Fruit fly (Drosophila melanogaster) whole organism, embryonic: ENCODE data around the gene CG31819.

ENCODE experiments used
- Antp ChIP-seq: fragments of 200-800 bp; sonication (Bioruptor generic); optimal IDR thresholded peaks from 3 replicates; lab custom pipeline; 2016; ENCODE audit warnings: missing biosample characterization, missing genetic modification characterization
- Atf-2 ChIP-seq: fragments of 200-800 bp; sonication (Bioruptor generic); optimal IDR thresholded peaks from 2 replicates; lab custom pipeline; 2016; ENCODE audit warnings: missing biosample characterization, missing genetic modification characterization
- B-H2 ChIP-seq: fragments of 200-800 bp; sonication (Bioruptor generic); optimal IDR thresholded peaks from 2 replicates; lab custom pipeline; 2018; ENCODE audit warnings: missing biosample characterization, mild to moderate bottlenecking, missing genetic modification characterization
- CG1024 ChIP-seq: fragments of 200-800 bp; sonication (Bioruptor generic); IDR thresholded peaks from 2 replicates; pipeline ENCODE4 v1.3.6; 2022; ENCODE audit warnings: missing biosample characterization, missing genetic modification characterization
- CG10366 ChIP-seq: fragments of 200-800 bp; sonication (Bioruptor generic); IDR thresholded peaks from 2 replicates; pipeline ENCODE4 v1.3.6; 2022; ENCODE audit warnings: missing biosample characterization, missing genetic modification characterization
- CG10565 ChIP-seq: fragments of 200-800 bp; sonication (Bioruptor generic); optimal IDR thresholded peaks from 3 replicates; lab custom pipeline; 2016; ENCODE audit warnings: missing biosample characterization, mild to moderate bottlenecking, missing genetic modification characterization
- CG10654 ChIP-seq: fragments of 200-800 bp; sonication (Bioruptor generic); optimal IDR thresholded peaks from 2 replicates; lab custom pipeline; 2016; ENCODE audit warnings: missing biosample characterization, missing genetic modification characterization
- CG2875 ChIP-seq: fragments of 200-800 bp; sonication (Bioruptor generic); optimal IDR thresholded peaks from 2 replicates; lab custom pipeline; 2017; ENCODE audit warnings: missing biosample characterization, mild to moderate bottlenecking, missing genetic modification characterization, missing genetic modification reagents
- CG3065 ChIP-seq: fragments of 200-800 bp; sonication (Bioruptor generic); optimal IDR thresholded peaks from 2 replicates; lab custom pipeline; 2016; ENCODE audit warnings: missing biosample characterization, missing genetic modification characterization
- CG31224 ChIP-seq: fragments of 200-800 bp; sonication (Bioruptor generic); IDR thresholded peaks from 2 replicates; pipeline ENCODE4 v1.3.6; 2022; ENCODE audit warnings: missing biosample characterization, missing genetic modification characterization
- CG31441 ChIP-seq: fragments of 200-800 bp; sonication (Bioruptor generic); IDR thresholded peaks from 2 replicates; pipeline ENCODE4 v1.3.6; 2022; ENCODE audit warnings: missing biosample characterization, missing genetic modification characterization
- CG34224 ChIP-seq: fragments of 200-800 bp; sonication (Bioruptor generic); IDR thresholded peaks from 3 replicates; pipeline ENCODE4 v1.3.6; 2022; ENCODE audit warnings: missing biosample characterization, missing genetic modification characterization; ENCODE audit not compliant: partially characterized antibody
- CG3847 ChIP-seq: fragments of 200-800 bp; sonication (Bioruptor generic); IDR thresholded peaks from 2 replicates; pipeline ENCODE4 v1.3.6; 2022; ENCODE audit warnings: missing biosample characterization, missing genetic modification characterization
- CG3995 ChIP-seq: fragments of 200-800 bp; sonication (Bioruptor generic); optimal IDR thresholded peaks from 3 replicates; lab custom pipeline; 2016; ENCODE audit warnings: missing biosample characterization, missing genetic modification characterization
- CG4424 ChIP-seq: fragments of 200-800 bp; sonication (Bioruptor generic); optimal IDR thresholded peaks from 3 replicates; lab custom pipeline; 2016; ENCODE audit warnings: missing biosample characterization, missing genetic modification characterization
- CG6254 ChIP-seq: fragments of 200-800 bp; sonication (Bioruptor generic); optimal IDR thresholded peaks from 3 replicates; lab custom pipeline; 2017; ENCODE audit warnings: mild to moderate bottlenecking, missing biosample characterization, missing genetic modification reagents, missing genetic modification characterization
- CG9876 ChIP-seq: fragments of 200-800 bp; sonication (Bioruptor generic); optimal IDR thresholded peaks from 2 replicates; lab custom pipeline; 2016; ENCODE audit warnings: missing biosample characterization, missing genetic modification characterization
- Deaf1 ChIP-seq: fragments of 200-800 bp; optimal IDR thresholded peaks from 3 replicates; lab custom pipeline; 2019; ENCODE audit warnings: missing biosample characterization, mild to moderate bottlenecking, missing genetic modification characterization, moderate library complexity
- Fer1 ChIP-seq: fragments of 200-800 bp; sonication (Bioruptor generic); optimal IDR thresholded peaks from 2 replicates; lab custom pipeline; 2017; ENCODE audit warnings: missing biosample characterization, mild to moderate bottlenecking, missing genetic modification characterization
- Fer2 ChIP-seq: fragments of 200-800 bp; sonication (Bioruptor generic); optimal IDR thresholded peaks from 2 replicates; lab custom pipeline; 2018; ENCODE audit warnings: missing biosample characterization, mild to moderate bottlenecking, missing genetic modification characterization, moderate library complexity
- H2.0 ChIP-seq: fragments of 200-800 bp; sonication (Bioruptor generic); IDR thresholded peaks from 2 replicates; pipeline ENCODE4 v1.3.6; 2022; ENCODE audit warnings: missing biosample characterization, missing genetic modification characterization
- Hr39 ChIP-seq: fragments of >200 bp; optimal IDR thresholded peaks from 2 replicates; lab custom pipeline; 2017
- Hsf ChIP-seq: fragments of 200-800 bp; sonication (Bioruptor generic); optimal IDR thresholded peaks from 3 replicates; lab custom pipeline; 2016; ENCODE audit warnings: missing biosample characterization, missing genetic modification characterization
- Sry-β ChIP-seq: fragments of 200-800 bp; sonication (Bioruptor generic); optimal IDR thresholded peaks from 2 replicates; lab custom pipeline; 2018; ENCODE audit warnings: missing biosample characterization, mild to moderate bottlenecking, missing genetic modification characterization, moderate library complexity
- TFAM ChIP-seq: fragments of 200-800 bp; sonication (Bioruptor generic); optimal IDR thresholded peaks from 2 replicates; lab custom pipeline; 2017; ENCODE audit warnings: missing biosample characterization, missing genetic modification characterization, inconsistent platforms
- Usf ChIP-seq: fragments of 200-800 bp; sonication (Bioruptor generic); optimal IDR thresholded peaks from 2 replicates; lab custom pipeline; 2017; ENCODE audit warnings: missing genotype, missing biosample characterization, missing genetic modification characterization
- ac ChIP-seq: fragments of 200-800 bp; sonication (Bioruptor generic); optimal IDR thresholded peaks from 3 replicates; lab custom pipeline; 2017; ENCODE audit warnings: missing biosample characterization, mild to moderate bottlenecking, missing genetic modification characterization
- bcd ChIP-seq: fragments of 200-800 bp; sonication (Bioruptor generic); optimal IDR thresholded peaks from 2 replicates; lab custom pipeline; 2017; ENCODE audit warnings: missing biosample characterization, mild to moderate bottlenecking, missing genetic modification characterization
- caup ChIP-seq: fragments of 200-800 bp; sonication (Bioruptor generic); optimal IDR thresholded peaks from 3 replicates; lab custom pipeline; 2017; ENCODE audit warnings: missing biosample characterization, mild to moderate bottlenecking, missing genetic modification characterization, moderate library complexity; ENCODE audit not compliant: severe bottlenecking
- croc ChIP-seq: fragments of 200-800 bp; sonication (Bioruptor generic); conservative IDR thresholded peaks from 3 replicates; pipeline ENCODE4 v1.3.6; 2022; ENCODE audit warnings: missing biosample characterization, missing genetic modification characterization
- dpn ChIP-seq, 2 experiments: fragments of 200-800 bp; sonication (Bioruptor generic); optimal IDR thresholded peaks; 3 replicates each; lab custom pipeline; 2016; ENCODE audit warnings: missing biosample characterization in 2 of 2, missing genetic modification characterization in 2 of 2
- emc ChIP-seq: fragments of 200-800 bp; sonication (Bioruptor generic); optimal IDR thresholded peaks from 2 replicates; lab custom pipeline; 2016; ENCODE audit warnings: missing biosample characterization, missing genetic modification characterization
- exex ChIP-seq: fragments of 200-800 bp; sonication (Bioruptor generic); optimal IDR thresholded peaks from 4 replicates; lab custom pipeline; 2018; ENCODE audit warnings: missing biosample characterization, mild to moderate bottlenecking, missing genetic modification characterization, moderate library complexity
- fd64A ChIP-seq: fragments of 200-800 bp; sonication (Bioruptor generic); optimal IDR thresholded peaks from 3 replicates; lab custom pipeline; 2018; ENCODE audit warnings: missing biosample characterization, mild to moderate bottlenecking, missing genetic modification characterization
- gfzf ChIP-seq: fragments of 200-800 bp; sonication (Bioruptor generic); optimal IDR thresholded peaks from 2 replicates; lab custom pipeline; 2016; ENCODE audit warnings: missing biosample characterization, mild to moderate bottlenecking, missing genetic modification characterization, moderate library complexity
- her ChIP-seq: fragments of 200-800 bp; sonication (Bioruptor generic); optimal IDR thresholded peaks from 2 replicates; lab custom pipeline; 2016; ENCODE audit warnings: missing biosample characterization, missing genetic modification characterization
- hkb ChIP-seq, 2 experiments: fragments of 200-800 bp in 1 of 2; fragments of >200 bp in 1 of 2; sonication (Bioruptor generic) in 1 of 2; IDR thresholded peaks in 1 of 2; optimal IDR thresholded peaks in 1 of 2; 2 replicates each; pipeline versions ENCODE4 v1.3.6 to Lab custom; 2017 to 2022; ENCODE audit warnings: missing biosample characterization in 1 of 2, missing genetic modification characterization in 1 of 2
- jumu ChIP-seq: fragments of 200-800 bp; sonication (Bioruptor generic); optimal IDR thresholded peaks from 3 replicates; lab custom pipeline; 2016; ENCODE audit warnings: missing biosample characterization, missing genetic modification characterization
- knrl ChIP-seq: fragments of 200-800 bp; sonication (Bioruptor generic); IDR thresholded peaks from 3 replicates; pipeline ENCODE4 v1.3.6; 2022; ENCODE audit warnings: missing biosample characterization, missing genetic modification characterization; ENCODE audit not compliant: partially characterized antibody
- prd ChIP-seq, 3 experiments: fragments of >200 bp in 2 of 3; fragments of 200-800 bp in 1 of 3; sonication (Bioruptor generic) in 1 of 3; optimal IDR thresholded peaks in 2 of 3; IDR thresholded peaks in 1 of 3; 2 replicates in 2 of 3; 3 replicates in 1 of 3; pipeline versions ENCODE4 v1.3.6 to Lab custom; 2017 to 2022; ENCODE audit warnings: missing biosample characterization in 1 of 3, missing genetic modification characterization in 1 of 3
- pum ChIP-seq: fragments of 200-800 bp; sonication (Bioruptor generic); optimal IDR thresholded peaks from 2 replicates; lab custom pipeline; 2016; ENCODE audit warnings: missing biosample characterization, missing genetic modification characterization
- row ChIP-seq: fragments of 200-800 bp; sonication (Bioruptor generic); IDR thresholded peaks from 3 replicates; pipeline ENCODE4 v1.3.6; 2022; ENCODE audit warnings: missing biosample characterization, missing genetic modification characterization
- sc ChIP-seq, 3 experiments: fragments of >200 bp in 2 of 3; fragments of 200-800 bp in 1 of 3; sonication (Bioruptor generic) in 1 of 3; optimal IDR thresholded peaks; 2 replicates in 2 of 3; 3 replicates in 1 of 3; lab custom pipeline; 2017; ENCODE audit warnings: mild to moderate bottlenecking in 1 of 3, missing biosample characterization in 1 of 3, missing genetic modification characterization in 1 of 3, missing genetic modification reagents in 1 of 3
- scrt ChIP-seq: fragments of 200-800 bp; sonication (Bioruptor generic); optimal IDR thresholded peaks from 2 replicates; lab custom pipeline; 2018; ENCODE audit warnings: missing biosample characterization, mild to moderate bottlenecking, missing genetic modification characterization, moderate library complexity
- sqz ChIP-seq: fragments of 200-800 bp; sonication (Bioruptor generic); optimal IDR thresholded peaks from 3 replicates; lab custom pipeline; 2018; ENCODE audit warnings: missing biosample characterization, mild to moderate bottlenecking, missing genetic modification characterization
- stwl ChIP-seq: fragments of 200-800 bp; sonication (Bioruptor generic); optimal IDR thresholded peaks from 3 replicates; lab custom pipeline; 2018; ENCODE audit warnings: missing biosample characterization, mild to moderate bottlenecking, missing genetic modification characterization, moderate library complexity
- z ChIP-seq: fragments of 200-800 bp; sonication (Bioruptor generic); IDR thresholded peaks from 3 replicates; pipeline ENCODE4 v1.3.6; 2022; ENCODE audit warnings: missing biosample characterization, missing genetic modification characterization

Gene CG31819

DNA sequence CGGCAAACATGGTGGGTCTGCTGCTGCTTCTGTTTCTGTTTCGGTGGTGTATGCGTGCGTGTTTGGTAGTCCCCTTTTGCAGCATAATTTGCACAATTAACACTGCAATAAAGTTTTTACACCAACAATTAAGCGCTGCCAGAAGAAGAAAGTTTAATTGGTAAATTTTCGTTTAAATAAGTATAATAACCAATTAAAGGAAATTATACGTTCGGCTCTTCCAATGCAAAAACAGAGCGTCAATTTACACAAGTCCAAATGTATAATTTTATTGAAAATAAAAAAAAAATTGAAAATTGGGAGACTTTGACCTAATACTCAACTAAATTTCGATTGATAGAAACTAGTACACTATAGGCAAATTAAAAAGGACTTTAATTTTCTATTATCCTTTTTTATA lies at the start of gene CG31819:
TSS of gene CG31819 (plus strand) at position 301 of the 400 bp plus-strand sequence.
- no peak for TF ChIP-seq CG6254 (GFP tag; lab: Kevin White, UChicago)
- no peak for TF ChIP-seq Usf
- TF ChIP-seq hkb (optimal IDR thresholded peaks at IDR 0.05; lab: Kevin White, UChicago): no peak
- no peak for TF ChIP-seq hkb (GFP tag; IDR thresholded peaks at IDR 0.05; lab: Robert Waterston, UW)
- no peak for TF ChIP-seq sc (optimal IDR thresholded peaks at IDR 0.05; lab: Kevin White, UChicago)
- no peak for TF ChIP-seq sc (GFP tag; optimal IDR thresholded peaks at IDR 0.05; lab: Kevin White, UChicago)
- TF ChIP-seq CG3995 (GFP tag; lab: Kevin White, UChicago): no peak
- TF ChIP-seq her (GFP tag; lab: Kevin White, UChicago): no peak

DNA sequence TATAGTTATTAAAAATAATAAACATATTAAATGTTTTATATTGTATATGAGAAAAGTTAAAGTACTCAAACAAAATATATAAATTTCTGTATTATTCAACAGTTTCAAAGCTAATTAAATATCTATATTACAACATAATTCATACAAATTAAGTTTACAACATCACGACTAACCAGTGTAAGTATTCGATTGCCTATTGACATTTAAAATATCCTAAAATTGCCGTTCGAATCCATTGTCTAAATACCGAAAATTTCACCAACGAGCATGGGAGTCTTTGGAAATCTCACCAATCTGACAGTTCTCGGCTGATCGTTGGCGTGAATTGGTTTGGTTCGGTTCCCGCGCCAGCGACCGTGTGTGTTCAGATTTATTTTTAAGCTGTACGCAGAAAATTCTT lies 45.7 kb upstream of the CG31819 start, which contains the start of gene Ca-alpha1D:
TSS of gene Ca-alpha1D (plus strand) at position 301 of the 400 bp plus-strand sequence.
- TF ChIP-seq dpn (GFP tag; optimal IDR thresholded peaks at IDR 0.05; lab: Kevin White, UChicago): no peak
- no peak for TF ChIP-seq CG10565 (GFP tag; lab: Kevin White, UChicago)
- TF ChIP-seq bcd (GFP tag; lab: Kevin White, UChicago): no peak
- no peak for TF ChIP-seq CG31441 (GFP tag; lab: Robert Waterston, UW)
- TF ChIP-seq Sry-β (GFP tag; lab: Kevin White, UChicago): no peak
- no peak for TF ChIP-seq Hr39 (lab: Kevin White, UChicago)
- TF ChIP-seq row (GFP tag; lab: Robert Waterston, UW): no peak
- TF ChIP-seq H2.0 (GFP tag; lab: Robert Waterston, UW): no peak
- peak; percentile 2 for TF ChIP-seq gfzf (GFP tag; lab: Kevin White, UChicago)
- no peak for TF ChIP-seq CG4424
- no peak for TF ChIP-seq B-H2 (GFP tag; lab: Kevin White, UChicago)
- no peak for TF ChIP-seq CG2875 (GFP tag; lab: Kevin White, UChicago)
- TF ChIP-seq stwl: peak; percentile 35
- no peak for TF ChIP-seq pum (GFP tag; lab: Kevin White, UChicago)
- TF ChIP-seq Antp (GFP tag; lab: Kevin White, UChicago): no peak

dm6 chr2L:16198150-16198549 lies 13.1 kb upstream of the CG31819 start:
- no peak for TF ChIP-seq ac (GFP tag; lab: Kevin White, UChicago)
- no peak for TF ChIP-seq Atf-2 (GFP tag; lab: Kevin White, UChicago)
- TF ChIP-seq CG3065 (GFP tag; lab: Kevin White, UChicago): no peak
- TF ChIP-seq caup (GFP tag; lab: Kevin White, UChicago): no peak
- TF ChIP-seq jumu (GFP tag; lab: Kevin White, UChicago): no peak
- no peak for TF ChIP-seq CG34224 (GFP tag; lab: Robert Waterston, UW)
- TF ChIP-seq CG3847 (GFP tag; lab: Robert Waterston, UW): no peak
- TF ChIP-seq sqz (GFP tag; lab: Kevin White, UChicago): no peak
- no peak for TF ChIP-seq CG10366 (GFP tag; lab: Robert Waterston, UW)
- TF ChIP-seq CG10654 (GFP tag; lab: Kevin White, UChicago): no peak
- no peak for TF ChIP-seq z (GFP tag; lab: Robert Waterston, UW)
- TF ChIP-seq knrl (GFP tag; lab: Robert Waterston, UW): peak; percentile 21; the same call in 1 of the 3 replicates
- TF ChIP-seq stwl: peak; percentile 56
- TF ChIP-seq exex (tag; lab: Kevin White, UChicago): no peak
- no peak for TF ChIP-seq CG31224
- no peak for TF ChIP-seq emc (GFP tag; lab: Kevin White, UChicago)
- TF ChIP-seq CG9876 (GFP tag; lab: Kevin White, UChicago): no peak
- TF ChIP-seq Fer1 (GFP tag; lab: Kevin White, UChicago): no peak
- TF ChIP-seq prd (optimal IDR thresholded peaks at IDR 0.05; lab: Kevin White, UChicago): no peak
- TF ChIP-seq prd (GFP tag; IDR thresholded peaks at IDR 0.05; lab: Robert Waterston, UW): no peak
- peak; percentile 96 for TF ChIP-seq scrt (GFP tag; lab: Kevin White, UChicago)
- no peak for TF ChIP-seq Hsf (GFP tag; lab: Kevin White, UChicago)
- no peak for TF ChIP-seq CG1024 (GFP tag; lab: Robert Waterston, UW)
- peak; percentile 90 for TF ChIP-seq Deaf1
- TF ChIP-seq croc (GFP tag; lab: Robert Waterston, UW): no peak
- no peak for TF ChIP-seq TFAM
- no peak for TF ChIP-seq fd64A (GFP tag; lab: Kevin White, UChicago)
- TF ChIP-seq Fer2 (tag; lab: Kevin White, UChicago): no peak
